Fruit fly (Drosophila melanogaster): ENCODE data around the gene CG34166.
A peak's percentile ranks its signal among the peaks of the same experiment; 100 is the strongest.

Gene CG34166

DNA sequence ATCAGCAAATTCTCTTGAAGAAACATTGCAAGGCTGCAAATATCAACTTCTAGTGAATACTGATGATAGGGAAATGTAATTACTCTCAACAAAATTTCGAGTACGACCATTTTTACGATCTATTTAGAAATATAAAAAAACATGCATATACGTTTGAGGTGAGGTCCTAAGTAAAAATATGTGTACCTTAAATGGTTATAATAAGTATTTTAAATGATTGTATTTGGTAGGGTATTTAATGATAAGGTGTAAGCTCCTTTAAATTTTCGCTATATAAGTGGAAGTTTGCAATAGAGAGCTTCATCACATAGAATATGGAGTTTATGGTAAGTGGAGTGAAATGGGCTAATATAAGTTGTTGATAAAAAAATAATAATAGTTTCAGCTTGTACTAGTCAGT is 1.1 kb downstream of the CG34166 start, which contains the start of gene CG42681:
TSS of gene CG42681 (plus strand) at position 301 of the 400 bp plus-strand sequence.
- no peak for TF ChIP-seq CG12768 (GFP tag; optimal IDR thresholded peaks at IDR 0.05)
- no peak for TF ChIP-seq CG11617 (GFP tag; optimal IDR thresholded peaks at IDR 0.05)
- TF ChIP-seq CG1620 (GFP tag; optimal IDR thresholded peaks at IDR 0.05): no peak
- TF ChIP-seq ovo (GFP tag; optimal IDR thresholded peaks at IDR 0.05): no peak
- TF ChIP-seq bab1 (GFP tag; optimal IDR thresholded peaks at IDR 0.05): no peak
- TF ChIP-seq CG7101 (tag; optimal IDR thresholded peaks at IDR 0.05): no peak
- TF ChIP-seq Hr96 (GFP tag; optimal IDR thresholded peaks at IDR 0.05): no peak
- TF ChIP-seq CG33017 (tag; optimal IDR thresholded peaks at IDR 0.05): no peak
- TF ChIP-seq Clk (GFP tag; optimal IDR thresholded peaks at IDR 0.05): no peak
- TF ChIP-seq tj (GFP tag; optimal IDR thresholded peaks at IDR 0.05): no peak
- TF ChIP-seq CG14711 (tag; optimal IDR thresholded peaks at IDR 0.05): no peak
- TF ChIP-seq pad (GFP tag; optimal IDR thresholded peaks at IDR 0.05): no peak
- no peak for TF ChIP-seq CG7045 (GFP tag; optimal IDR thresholded peaks at IDR 0.05)
- no peak for TF ChIP-seq Crg-1 (GFP tag; optimal IDR thresholded peaks at IDR 0.05)
- TF ChIP-seq cic (GFP tag; optimal IDR thresholded peaks at IDR 0.05): no peak
- no peak for TF ChIP-seq CG5204 (GFP tag; optimal IDR thresholded peaks at IDR 0.05)

DNA sequence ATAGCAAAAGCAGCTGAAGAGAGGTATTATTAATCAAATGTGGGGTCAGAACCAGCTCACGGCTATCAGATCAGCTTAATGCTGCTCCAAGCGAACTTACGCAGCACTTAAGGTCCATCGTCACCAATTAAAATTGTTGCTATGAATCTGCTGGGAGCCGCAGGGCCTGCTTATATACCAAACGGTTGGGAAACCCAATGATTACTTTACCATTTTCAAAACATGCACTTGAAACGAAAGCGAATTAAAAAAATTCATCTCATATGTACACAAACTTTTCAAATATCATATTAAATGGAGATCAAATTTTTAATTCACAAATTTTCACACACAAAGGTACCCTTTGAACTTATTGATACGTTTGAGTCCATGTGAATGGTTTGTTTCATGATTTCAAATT is 2.1 kb downstream of the CG34166 start, which contains the start of gene CG42587:
TSS of gene CG42587 (minus strand) at position 143 of the 400 bp plus-strand sequence.
- TF ChIP-seq CG33017 (tag; optimal IDR thresholded peaks at IDR 0.05) (no peak), tj (GFP tag; optimal IDR thresholded peaks at IDR 0.05) (no peak), Crg-1 (GFP tag; optimal IDR thresholded peaks at IDR 0.05) (no peak), CG5204 (GFP tag; optimal IDR thresholded peaks at IDR 0.05) (no peak), CG1620 (GFP tag; optimal IDR thresholded peaks at IDR 0.05) (no peak), CG7045 (GFP tag; optimal IDR thresholded peaks at IDR 0.05) (no peak)

DNA sequence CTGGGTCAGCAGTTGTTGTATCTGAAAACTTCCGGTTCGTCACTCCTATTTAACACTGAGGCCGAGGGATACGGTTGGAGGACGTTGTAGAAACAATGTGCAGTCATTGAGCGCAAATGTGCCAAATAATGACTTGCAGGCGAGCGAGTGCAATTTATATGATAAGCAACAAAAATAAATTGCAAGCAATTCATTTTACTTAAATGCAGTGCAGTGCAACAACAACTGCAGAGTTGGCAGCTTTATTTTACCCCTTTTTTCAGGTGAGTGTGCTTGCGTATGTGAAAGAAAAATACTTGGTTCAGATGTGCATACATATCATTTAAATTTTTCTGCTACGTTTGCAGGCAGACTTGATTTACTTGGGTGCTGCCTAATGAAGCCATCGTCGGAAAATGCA is 3.1 kb downstream of the CG34166 start:
- peak; percentile 90 for TF ChIP-seq tj (GFP tag; optimal IDR thresholded peaks at IDR 0.05)
- TF ChIP-seq CG5204 (GFP tag; optimal IDR thresholded peaks at IDR 0.05): no peak
- no peak for TF ChIP-seq Hr96 (GFP tag; optimal IDR thresholded peaks at IDR 0.05)

DNA sequence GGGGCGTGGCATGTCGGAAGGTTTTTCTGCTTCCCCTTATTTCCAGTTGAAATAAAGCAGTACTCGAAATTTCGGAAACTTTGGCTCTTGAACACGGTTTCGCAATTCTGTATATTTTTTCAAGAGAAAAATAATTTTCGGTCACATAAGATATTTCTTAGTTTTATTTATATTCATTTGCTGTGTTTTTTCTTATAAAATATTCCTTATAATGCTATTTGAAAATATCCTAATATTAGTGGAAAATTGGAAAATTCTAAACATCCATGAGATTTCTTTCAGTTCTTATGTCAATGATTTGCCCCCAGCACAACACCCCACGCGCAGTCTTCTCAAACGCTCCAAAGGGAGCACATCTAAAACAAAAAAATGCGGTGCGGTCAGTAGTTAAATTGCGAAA is 17.5 kb downstream of the CG34166 start, which contains the start of gene CG4691:
TSS of gene CG4691 (plus strand) at position 301 of the 400 bp plus-strand sequence.
- TF ChIP-seq CG7101 (tag; optimal IDR thresholded peaks at IDR 0.05) (no peak), CG12768 (GFP tag; optimal IDR thresholded peaks at IDR 0.05) (no peak), CG5204 (GFP tag; optimal IDR thresholded peaks at IDR 0.05) (no peak), Hr96 (GFP tag; optimal IDR thresholded peaks at IDR 0.05) (no peak), cnc (optimal IDR thresholded peaks at IDR 0.05) (no peak), toe (GFP tag; optimal IDR thresholded peaks at IDR 0.05) (no peak), cic (GFP tag; optimal IDR thresholded peaks at IDR 0.05) (no peak), CG14711 (tag; optimal IDR thresholded peaks at IDR 0.05) (no peak)

DNA sequence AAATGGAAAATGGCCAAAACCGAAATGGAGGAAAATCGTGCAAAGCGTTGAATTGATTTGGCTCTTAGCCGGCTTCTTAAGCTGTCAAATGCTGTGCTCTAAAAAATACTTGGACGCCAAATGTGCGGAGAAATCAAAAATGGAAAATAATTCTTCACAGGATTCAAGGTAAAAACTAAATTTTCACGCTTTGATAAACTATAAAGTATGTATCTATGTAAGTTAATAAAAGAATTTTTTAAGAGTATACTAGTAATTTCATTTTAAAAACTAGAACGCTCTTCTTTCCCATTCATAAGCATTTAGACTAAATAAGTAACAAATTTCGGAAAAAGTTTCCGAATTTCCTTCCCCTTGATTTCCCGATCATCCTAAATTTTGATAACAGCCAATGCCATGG is 19.5 kb downstream of the CG34166 start, which contains the start of gene CSN1a:
TSS of gene CSN1a (plus strand) at position 301 of the 400 bp plus-strand sequence.
- TF ChIP-seq Clk (GFP tag; optimal IDR thresholded peaks at IDR 0.05): no peak
- no peak for TF ChIP-seq cic (GFP tag; optimal IDR thresholded peaks at IDR 0.05)
- TF ChIP-seq CG7045 (GFP tag; optimal IDR thresholded peaks at IDR 0.05): no peak
- TF ChIP-seq kay (GFP tag; ENCODE audit: borderline replicate concordance): no peak
- no peak for TF ChIP-seq tj (GFP tag; optimal IDR thresholded peaks at IDR 0.05)
- TF ChIP-seq Crg-1 (GFP tag; optimal IDR thresholded peaks at IDR 0.05): no peak
- no peak for TF ChIP-seq CG5204 (GFP tag; optimal IDR thresholded peaks at IDR 0.05)
- no peak for TF ChIP-seq pad (GFP tag; optimal IDR thresholded peaks at IDR 0.05)
- no peak for TF ChIP-seq CG1620 (GFP tag; optimal IDR thresholded peaks at IDR 0.05)
- no peak for TF ChIP-seq CG14711 (tag; optimal IDR thresholded peaks at IDR 0.05)
- no peak for TF ChIP-seq CG33017 (tag; optimal IDR thresholded peaks at IDR 0.05)
- no peak for TF ChIP-seq cnc (optimal IDR thresholded peaks at IDR 0.05)
- TF ChIP-seq toe (GFP tag; optimal IDR thresholded peaks at IDR 0.05): no peak

DNA sequence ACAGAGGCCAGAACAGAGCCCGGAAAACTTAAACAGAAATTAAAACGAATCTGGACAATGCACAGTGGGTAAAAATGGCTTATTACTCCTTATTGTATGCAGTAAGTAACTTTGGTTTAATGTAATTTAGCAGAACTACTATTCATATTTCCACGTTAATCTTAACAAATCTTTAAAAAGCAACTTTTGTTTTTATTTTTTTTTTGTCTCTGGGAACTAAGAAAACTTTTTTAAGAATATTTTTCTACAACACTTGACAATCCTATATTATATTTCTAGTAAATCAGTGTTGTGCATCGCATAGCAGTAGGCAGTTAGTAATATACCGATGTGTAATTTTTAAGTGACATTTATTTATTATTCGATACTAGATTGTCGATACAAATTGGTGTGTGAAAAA is 22.6 kb downstream of the CG34166 start, which contains the start of gene CG4701:
TSS of gene CG4701 (plus strand) at position 301 of the 400 bp plus-strand sequence.
- TF ChIP-seq CG7045 (GFP tag; optimal IDR thresholded peaks at IDR 0.05) (no peak), Crg-1 (GFP tag; optimal IDR thresholded peaks at IDR 0.05) (no peak), pad (GFP tag; optimal IDR thresholded peaks at IDR 0.05) (no peak), tj (GFP tag; optimal IDR thresholded peaks at IDR 0.05) (no peak), cic (GFP tag; optimal IDR thresholded peaks at IDR 0.05) (no peak), CG7101 (tag; optimal IDR thresholded peaks at IDR 0.05) (no peak), kay (GFP tag; ENCODE audit: borderline replicate concordance) (no peak), Clk (GFP tag; optimal IDR thresholded peaks at IDR 0.05) (no peak), Hr96 (GFP tag; optimal IDR thresholded peaks at IDR 0.05) (no peak), Mnt (GFP tag; optimal IDR thresholded peaks at IDR 0.05) (no peak)

DNA sequence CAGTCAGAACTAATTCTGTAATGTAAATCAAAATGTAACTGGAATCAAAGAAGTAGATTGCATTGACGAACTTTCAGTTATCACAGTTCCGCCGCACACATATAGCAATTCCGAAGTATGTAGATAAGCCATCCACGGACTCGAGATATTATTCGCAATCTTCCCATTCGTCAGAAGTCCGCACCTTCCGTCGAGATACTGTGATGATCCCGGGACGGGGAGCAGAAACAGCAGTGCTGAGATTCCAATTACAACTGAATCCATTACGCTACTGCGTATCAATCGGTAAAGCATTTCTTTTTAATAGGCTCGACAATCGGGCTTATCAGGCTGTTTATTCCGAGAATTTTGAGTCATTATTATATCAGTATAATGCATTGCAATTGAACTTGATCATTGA is 31.7 kb downstream of the CG34166 start, which contains the start of gene CG4650:
TSS of gene CG4650 (minus strand) at position 269 of the 400 bp plus-strand sequence.
- TF ChIP-seq CG14711 (tag; optimal IDR thresholded peaks at IDR 0.05) (no peak), CG1620 (GFP tag; optimal IDR thresholded peaks at IDR 0.05) (no peak), Crg-1 (GFP tag; optimal IDR thresholded peaks at IDR 0.05) (no peak), cic (GFP tag; optimal IDR thresholded peaks at IDR 0.05) (no peak), ovo (GFP tag; optimal IDR thresholded peaks at IDR 0.05) (no peak), CG7045 (GFP tag; optimal IDR thresholded peaks at IDR 0.05) (no peak)
